Fruit fly (Drosophila melanogaster): Measurements from ENCODE around the gene Ser6.

dm6 chrX:20933459-20933858, 29.8 kb downstream of the Ser6 start, which contains the start of gene CG11227:
- TF ChIP-seq EcR (GFP tag; optimal IDR thresholded peaks at IDR 0.05) (no peak), CG10348 (GFP tag; IDR thresholded peaks at IDR 0.05) (no peak), CG8301 (tag; optimal IDR thresholded peaks at IDR 0.05) (no peak), CG13204 (GFP tag; optimal IDR thresholded peaks at IDR 0.05) (no peak), Pif1B (GFP tag; optimal IDR thresholded peaks at IDR 0.05) (no peak), Snoo (tag; optimal IDR thresholded peaks at IDR 0.05) (no peak)

Measured in whole organism, pupa.